Worm (Caenorhabditis elegans): ENCODE data around the gene T27C5.10.
"Not testable (repeated sequence)": the region's sequence is repeated elsewhere in the genome, so short reads cannot be mapped to it uniquely, and the experiment has no call there.

The T27C5.10 gene

ce11 chrV:17429262-17429661, 704 bp downstream of the T27C5.10 start:
- TF ChIP-seq F13C5.2 (tag; optimal IDR thresholded peaks at IDR 0.05) (no peak), sea-1 (GFP tag; conservative IDR thresholded peaks at IDR 0.05) (no peak), hnd-1 (tag; optimal IDR thresholded peaks at IDR 0.05) (no peak), ceh-36 (tag; optimal IDR thresholded peaks at IDR 0.05) (no peak), ama-1 (optimal IDR thresholded peaks at IDR 0.05) (no peak), hmbx-1 (tag; optimal IDR thresholded peaks at IDR 0.05) (no peak), ceh-13 (GFP tag; optimal IDR thresholded peaks at IDR 0.05) (no peak), aly-1 (tag; optimal IDR thresholded peaks at IDR 0.05) (no peak), ets-7 (tag; optimal IDR thresholded peaks at IDR 0.05) (no peak), tbx-11 (GFP tag; IDR thresholded peaks at IDR 0.05) (no peak), flt-1 (GFP tag; IDR thresholded peaks at IDR 0.05) (no peak)

DNA sequence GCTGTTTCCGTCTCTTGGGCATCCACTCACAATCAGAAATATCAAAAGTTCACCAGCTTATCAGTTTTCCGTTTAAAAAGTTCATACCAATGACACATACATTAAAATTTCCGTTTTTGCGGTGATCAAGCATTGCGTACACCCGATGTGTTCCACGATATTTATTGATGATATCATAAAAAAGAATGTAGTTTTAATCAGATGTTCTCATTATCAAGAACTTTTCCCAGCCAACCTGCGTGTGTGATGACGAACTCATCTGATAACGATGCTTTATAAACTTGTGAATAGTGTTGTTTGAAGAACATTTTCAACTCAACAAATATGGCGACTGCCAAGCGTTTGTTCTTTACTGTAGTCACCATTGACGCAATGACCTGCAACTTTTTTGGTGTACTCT, 13.1 kb downstream of the T27C5.10 start, which contains the start of gene clc-21:
TSS of gene clc-21 (plus strand) at position 301 of the 400 bp plus-strand sequence.
- TF ChIP-seq ceh-36 (tag; optimal IDR thresholded peaks at IDR 0.05) (no peak), hnd-1 (tag; optimal IDR thresholded peaks at IDR 0.05) (no peak), hmbx-1 (tag; optimal IDR thresholded peaks at IDR 0.05) (no peak), ceh-13 (GFP tag; optimal IDR thresholded peaks at IDR 0.05) (no peak), tbx-37 (GFP tag; conservative IDR thresholded peaks at IDR 0.05) (no peak), pes-1 (GFP tag; IDR thresholded peaks at IDR 0.05) (no peak), ets-7 (tag; optimal IDR thresholded peaks at IDR 0.05) (no peak), scrt-1 (GFP tag; IDR thresholded peaks at IDR 0.05) (no peak), aly-1 (tag; optimal IDR thresholded peaks at IDR 0.05) (no peak), F13C5.2 (tag; optimal IDR thresholded peaks at IDR 0.05) (no peak), tra-4 (tag; optimal IDR thresholded peaks at IDR 0.05) (no peak), sea-1 (GFP tag; conservative IDR thresholded peaks at IDR 0.05) (no peak), B0310.2 (tag; optimal IDR thresholded peaks at IDR 0.05) (no peak), tbx-11 (GFP tag; IDR thresholded peaks at IDR 0.05) (no peak), hmg-4 (GFP tag; optimal IDR thresholded peaks at IDR 0.05) (no peak), ama-1 (optimal IDR thresholded peaks at IDR 0.05) (no peak)

ce11 chrV:17414951-17415350, 15.0 kb downstream of the T27C5.10 start, which contains the start of gene T27C5.12:
TSS of gene T27C5.12 (plus strand) at chrV:17415251.
- no peak for TF ChIP-seq tra-4 (tag; optimal IDR thresholded peaks at IDR 0.05)
- TF ChIP-seq ceh-13 (GFP tag; optimal IDR thresholded peaks at IDR 0.05) = no peak
- no peak for TF ChIP-seq ceh-36 (tag; optimal IDR thresholded peaks at IDR 0.05)
- no peak for TF ChIP-seq sea-1 (GFP tag; conservative IDR thresholded peaks at IDR 0.05)
- TF ChIP-seq tbx-37 (GFP tag; conservative IDR thresholded peaks at IDR 0.05) = no peak
- TF ChIP-seq pes-1 (GFP tag; IDR thresholded peaks at IDR 0.05) = no peak
- no peak for TF ChIP-seq aly-1 (tag; optimal IDR thresholded peaks at IDR 0.05)
- no peak for TF ChIP-seq flt-1 (GFP tag; IDR thresholded peaks at IDR 0.05)
- no peak for TF ChIP-seq tbx-11 (GFP tag; IDR thresholded peaks at IDR 0.05)
- no peak for TF ChIP-seq F13C5.2 (tag; optimal IDR thresholded peaks at IDR 0.05)

DNA sequence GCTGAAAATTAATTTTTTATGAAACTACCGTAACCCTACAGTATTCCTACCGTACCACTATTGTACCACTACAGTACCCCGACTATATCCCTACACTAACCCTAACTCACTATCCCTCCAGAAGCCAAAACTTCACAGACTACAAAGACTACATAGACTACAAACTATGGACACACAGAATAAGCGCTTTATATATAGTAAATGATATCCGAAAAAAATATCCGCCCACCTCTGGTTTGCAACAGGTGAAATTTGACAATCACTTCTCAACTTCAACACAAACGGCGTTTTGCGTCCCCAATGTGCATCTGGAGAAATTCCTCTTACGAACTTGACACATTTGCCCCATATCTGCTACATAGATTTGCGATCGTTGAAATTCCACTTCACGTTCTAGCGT, 20.0 kb downstream of the T27C5.10 start, which contains the start of gene srh-132:
TSS of gene srh-132 (plus strand) at position 301 of the 400 bp plus-strand sequence.
- not testable (repeated sequence) for TF ChIP-seq sea-1 (GFP tag; conservative IDR thresholded peaks at IDR 0.05); aly-1 (tag; optimal IDR thresholded peaks at IDR 0.05); hmg-4 (GFP tag; optimal IDR thresholded peaks at IDR 0.05)

- TF ChIP-seq flt-1 (GFP tag; IDR thresholded peaks at IDR 0.05) (no peak), hmg-4 (GFP tag; optimal IDR thresholded peaks at IDR 0.05) (no peak), tra-4 (tag; optimal IDR thresholded peaks at IDR 0.05) (no peak), tbx-11 (GFP tag; IDR thresholded peaks at IDR 0.05) (no peak), ama-1 (optimal IDR thresholded peaks at IDR 0.05) (no peak), pes-1 (GFP tag; IDR thresholded peaks at IDR 0.05) (no peak), aly-1 (tag; optimal IDR thresholded peaks at IDR 0.05) (no peak), hnd-1 (tag; optimal IDR thresholded peaks at IDR 0.05) (no peak), ets-7 (tag; optimal IDR thresholded peaks at IDR 0.05) (no peak), tbx-37 (GFP tag; conservative IDR thresholded peaks at IDR 0.05) (no peak), F13C5.2 (tag; optimal IDR thresholded peaks at IDR 0.05) (no peak), B0310.2 (tag; optimal IDR thresholded peaks at IDR 0.05) (no peak), ceh-13 (GFP tag; optimal IDR thresholded peaks at IDR 0.05) (no peak), sea-1 (GFP tag; conservative IDR thresholded peaks at IDR 0.05) (no peak), hmbx-1 (tag; optimal IDR thresholded peaks at IDR 0.05) (no peak), ceh-36 (tag; optimal IDR thresholded peaks at IDR 0.05) (no peak), scrt-1 (GFP tag; IDR thresholded peaks at IDR 0.05) (no peak)
Measured at ce11 chrV:17395374-17395773, 34.6 kb downstream of the T27C5.10 start, which contains the start of gene srh-120. TSS of gene srh-120 (plus strand) at chrV:17395674.

- TF ChIP-seq hmbx-1 (tag; optimal IDR thresholded peaks at IDR 0.05) (no peak), scrt-1 (GFP tag; IDR thresholded peaks at IDR 0.05) (no peak), tbx-11 (GFP tag; IDR thresholded peaks at IDR 0.05) (no peak), ets-7 (tag; optimal IDR thresholded peaks at IDR 0.05) (no peak), hnd-1 (tag; optimal IDR thresholded peaks at IDR 0.05) (no peak), ceh-36 (tag; optimal IDR thresholded peaks at IDR 0.05) (no peak), tbx-37 (GFP tag; conservative IDR thresholded peaks at IDR 0.05) (no peak), tra-4 (tag; optimal IDR thresholded peaks at IDR 0.05) (no peak), B0310.2 (tag; optimal IDR thresholded peaks at IDR 0.05) (no peak), ama-1 (optimal IDR thresholded peaks at IDR 0.05) (no peak), flt-1 (GFP tag; IDR thresholded peaks at IDR 0.05) (no peak), F13C5.2 (tag; optimal IDR thresholded peaks at IDR 0.05) (no peak), ceh-13 (GFP tag; optimal IDR thresholded peaks at IDR 0.05) (no peak), aly-1 (tag; optimal IDR thresholded peaks at IDR 0.05) (no peak), pes-1 (GFP tag; IDR thresholded peaks at IDR 0.05) (no peak), hmg-4 (GFP tag; optimal IDR thresholded peaks at IDR 0.05) (no peak), sea-1 (GFP tag; conservative IDR thresholded peaks at IDR 0.05) (no peak)
Measured at ce11 chrV:17379932-17380331, 50.0 kb downstream of the T27C5.10 start, which contains the start of gene Y20C6A.4. TSS of gene Y20C6A.4 (plus strand) at chrV:17380232.

Data from whole organism, early embryonic.